Fruit fly (Drosophila melanogaster): ENCODE data around the gene CG42798.

DNA sequence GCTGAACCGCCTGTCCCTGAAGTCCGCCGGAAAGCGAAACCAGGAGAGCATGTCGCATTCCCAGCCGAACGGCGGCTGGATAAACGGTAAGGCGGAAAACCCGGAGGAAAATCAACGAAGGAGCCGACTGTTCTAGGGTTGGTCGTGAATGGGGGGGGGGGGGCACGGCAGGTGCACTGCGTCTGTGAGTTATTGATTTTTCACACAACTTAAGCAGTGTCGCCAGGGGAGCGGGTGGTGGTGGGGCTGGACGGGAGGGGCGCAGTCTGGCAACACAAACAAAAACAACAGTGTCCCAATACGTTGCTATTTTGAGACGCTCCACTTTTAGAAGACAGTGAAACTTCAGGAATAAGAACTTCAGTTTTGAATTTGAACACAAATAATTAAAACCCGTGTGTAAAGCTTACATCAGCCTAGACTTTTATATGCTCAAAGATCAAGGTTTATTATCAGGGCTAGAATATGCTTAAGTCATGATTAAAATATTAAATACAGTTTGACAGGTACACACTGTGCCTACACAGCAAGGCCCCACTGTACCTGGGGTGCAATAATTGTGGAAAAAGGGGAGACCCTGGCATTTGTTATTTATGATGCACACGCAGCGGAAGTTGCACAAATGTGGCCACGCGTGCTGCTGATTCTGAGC is 20.2 kb upstream of the CG42798 start:
- no peak for TF ChIP-seq lola (GFP tag; optimal IDR thresholded peaks at IDR 0.05)
- TF ChIP-seq OdsH (GFP tag; optimal IDR thresholded peaks at IDR 0.05) = peak; percentile 63
- TF ChIP-seq sage (GFP tag; optimal IDR thresholded peaks at IDR 0.05) = no peak
- peak; percentile 84 for TF ChIP-seq h (GFP tag; optimal IDR thresholded peaks at IDR 0.05)

All from whole organism, wandering third instar larva.